Fruit fly (Drosophila melanogaster): ENCODE data around the gene Zasp67.

DNA sequence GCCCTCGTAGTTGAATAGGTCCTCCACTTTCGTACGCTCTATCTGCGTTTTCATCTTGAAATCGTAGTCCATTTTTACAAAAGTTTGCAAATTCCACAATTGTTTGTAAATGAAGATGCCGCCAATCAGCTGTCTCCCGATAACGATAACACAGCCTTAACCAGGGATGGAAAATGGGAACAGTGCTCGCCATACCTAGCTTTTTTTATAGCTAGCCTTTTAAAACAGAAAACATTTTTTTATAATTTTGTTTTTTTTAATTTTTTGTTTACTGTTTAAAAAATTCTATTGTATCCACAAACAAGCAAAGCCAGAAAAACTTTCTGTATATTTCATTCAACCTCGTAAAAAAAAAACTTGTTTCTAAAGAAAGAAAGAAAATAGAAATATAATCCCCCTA, 41.0 kb upstream of the Zasp67 start, which contains the start of gene Cdk8:
- TF ChIP-seq chn (GFP tag; optimal IDR thresholded peaks at IDR 0.05), result peak; percentile 9
- no peak for TF ChIP-seq CG4707 (GFP tag; optimal IDR thresholded peaks at IDR 0.05)
- no peak for TF ChIP-seq CG3838 (GFP tag; optimal IDR thresholded peaks at IDR 0.05)
- peak; percentile 42 for TF ChIP-seq kni (GFP tag; optimal IDR thresholded peaks at IDR 0.05)
- no peak for TF ChIP-seq CG8359 (GFP tag; optimal IDR thresholded peaks at IDR 0.05; ENCODE audit: borderline replicate concordance)
- TF ChIP-seq Drgx (GFP tag; IDR thresholded peaks at IDR 0.05), result no peak
- no peak for TF ChIP-seq ttk (GFP tag; IDR thresholded peaks at IDR 0.05)
- no peak for TF ChIP-seq trh (GFP tag; optimal IDR thresholded peaks at IDR 0.05)
- no peak for TF ChIP-seq Mrtf (GFP tag; IDR thresholded peaks at IDR 0.05)
- TF ChIP-seq ind (GFP tag; optimal IDR thresholded peaks at IDR 0.05), result peak; percentile 49
- TF ChIP-seq sc (optimal IDR thresholded peaks at IDR 0.05), result no peak
- no peak for TF ChIP-seq sc (GFP tag; optimal IDR thresholded peaks at IDR 0.05)
- no peak for TF ChIP-seq CG13775 (GFP tag; optimal IDR thresholded peaks at IDR 0.05)
- peak; percentile 14 for TF ChIP-seq fd96Cb (tag; optimal IDR thresholded peaks at IDR 0.05)
- peak; percentile 47 for TF ChIP-seq pzg (GFP tag; optimal IDR thresholded peaks at IDR 0.05)

Measured in whole organism, embryonic.